Fruit fly (Drosophila melanogaster) S2 (cell line): ENCODE data around the gene CG9192.

ENCODE experiments used
- CG8478 ChIP-seq: fragments of >200 bp; optimal IDR thresholded peaks from 2 replicates; lab custom pipeline; 2018
- CTCF ChIP-seq, 2 experiments: fragments of >200 bp; optimal IDR thresholded peaks; 2 replicates each; lab custom pipeline; 2018

- TF ChIP-seq CG8478 (lab: Kevin White, UChicago), result no peak
- no peak for TF ChIP-seq CTCF (optimal IDR thresholded peaks at IDR 0.05; lab: Kevin White, UChicago)
Observed at dm6 chr3L:1204674-1205547, 33.2 kb downstream of the CG9192 start, which contains the start of gene CG9119.
